Worm (Caenorhabditis elegans) whole organism, mixed stage, embryonic: ENCODE data around the gene C07G2.5.

Experiments
- blmp-1 ChIP-seq: fragments of 150-350 bp; optimal IDR thresholded peaks from 2 replicates; lab custom pipeline; 2014; ENCODE audit warnings: missing biosample characterization, missing genetic modification characterization
- ceh-39 ChIP-seq: fragments of 150-350 bp; optimal IDR thresholded peaks from 2 replicates; lab custom pipeline; 2014; ENCODE audit warnings: missing biosample characterization, missing genetic modification characterization
- ces-1 ChIP-seq: fragments of 150-350 bp; optimal IDR thresholded peaks from 2 replicates; lab custom pipeline; 2014; ENCODE audit warnings: missing biosample characterization, missing genetic modification reagents, missing genetic modification characterization
- elt-1 ChIP-seq: sonication (generic microtip); optimal IDR thresholded peaks from 2 replicates; lab custom pipeline; 2017; ENCODE audit warnings: missing genetic modification characterization, mild to moderate bottlenecking, missing compliant biosample characterization, antibody characterized with exemption, moderate library complexity, borderline replicate concordance; ENCODE audit not compliant: insufficient read depth
- mep-1 ChIP-seq: fragments of 150-350 bp; optimal IDR thresholded peaks from 2 replicates; lab custom pipeline; 2017; ENCODE audit warnings: missing biosample characterization, missing genetic modification reagents, missing genetic modification characterization, inconsistent platforms
- nhr-12 ChIP-seq: fragments of 150-350 bp; optimal IDR thresholded peaks from 2 replicates; lab custom pipeline; 2014; ENCODE audit warnings: missing biosample characterization, missing genetic modification characterization
- nhr-237 ChIP-seq: fragments of 150-350 bp; optimal IDR thresholded peaks from 2 replicates; lab custom pipeline; 2014; ENCODE audit warnings: missing biosample characterization, missing genetic modification characterization
- nhr-76 ChIP-seq: sonication (generic microtip); optimal IDR thresholded peaks from 2 replicates; lab custom pipeline; 2017; ENCODE audit warnings: missing biosample characterization, missing genetic modification characterization
- pha-4 ChIP-seq: fragments of 150-350 bp; optimal IDR thresholded peaks from 2 replicates; lab custom pipeline; 2018; ENCODE audit warnings: missing biosample characterization, missing genetic modification reagents, missing genetic modification characterization
- sptf-1 ChIP-seq: sonication (generic microtip); optimal IDR thresholded peaks from 2 replicates; lab custom pipeline; 2017; ENCODE audit warnings: mild to moderate bottlenecking, missing genetic modification characterization, moderate library complexity, missing compliant biosample characterization
- unc-39 ChIP-seq: fragments of 150-350 bp; optimal IDR thresholded peaks from 2 replicates; lab custom pipeline; 2014; ENCODE audit warnings: missing biosample characterization, missing genetic modification characterization
- ztf-11 ChIP-seq: fragments of 150-350 bp; optimal IDR thresholded peaks from 2 replicates; lab custom pipeline; 2014; ENCODE audit warnings: missing biosample characterization, missing genetic modification characterization

DNA sequence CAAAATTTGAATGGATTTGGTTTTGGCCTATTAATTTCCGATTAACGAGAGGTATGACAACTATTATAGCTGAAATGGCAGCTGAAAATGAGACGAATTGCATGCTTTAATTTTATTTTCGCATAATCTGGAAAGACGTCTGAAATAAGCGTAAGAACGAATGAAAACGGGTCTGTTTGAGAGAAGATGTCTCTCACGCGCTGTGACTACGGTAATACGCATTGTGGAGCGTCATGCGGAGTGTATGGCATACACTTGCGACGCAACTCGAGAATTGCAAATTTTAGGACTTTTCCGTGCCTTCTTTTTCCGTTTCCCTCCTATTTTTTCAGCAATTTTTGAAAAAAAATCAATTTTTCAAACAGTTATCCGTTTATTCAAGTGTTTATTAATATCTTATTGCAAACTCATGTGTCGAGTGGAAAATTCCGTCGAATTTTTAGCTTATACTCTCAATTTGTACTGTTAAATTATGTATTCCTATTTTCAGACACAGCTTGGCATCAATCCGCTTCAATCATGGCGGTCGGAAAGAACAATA, 23.3 kb downstream of the C07G2.5 start, which contains the start of gene rps-1:
- TF ChIP-seq ztf-11 (tag; lab: Kevin White, UChicago) (peak; percentile 89), elt-1 (no peak), nhr-76 (no peak), mep-1 (tag; lab: Kevin White, UChicago) (peak; percentile 99), pha-4 (peak; percentile 100), sptf-1 (peak; percentile 92), nhr-237 (peak; percentile 94), ces-1 (peak; percentile 82), ceh-39 (peak; percentile 91), blmp-1 (tag; lab: Kevin White, UChicago) (no peak), unc-39 (no peak), nhr-12 (tag; lab: Kevin White, UChicago) (peak; percentile 67)
